Fruit fly (Drosophila melanogaster): ENCODE results near the gene Pyroxd1.
A peak's percentile ranks its signal among the peaks of the same experiment; 100 is the strongest.

Gene Pyroxd1

dm6 chr2L:20082965-20083855 lies 8.0 kb upstream of the Pyroxd1 start (continued):
- peak; percentile 66 for TF ChIP-seq Ets65A (GFP tag)
- TF ChIP-seq CG9797 (GFP tag; optimal IDR thresholded peaks at IDR 0.05), result no peak
- TF ChIP-seq Fer1 (GFP tag; optimal IDR thresholded peaks at IDR 0.05), result no peak
- TF ChIP-seq CG32532 (GFP tag; IDR thresholded peaks at IDR 0.05), result 0 out of 2 replicates have a peak, but pooled peaks have one; percentile 15
- TF ChIP-seq salm (tag; optimal IDR thresholded peaks at IDR 0.05), result no peak
- TF ChIP-seq CG16815 (GFP tag; optimal IDR thresholded peaks at IDR 0.05), result no peak
- TF ChIP-seq CG4730 (GFP tag; IDR thresholded peaks at IDR 0.05), result no peak
- TF ChIP-seq scrt (GFP tag; optimal IDR thresholded peaks at IDR 0.05), result no peak
- peak; percentile 10 for TF ChIP-seq Oli (tag; optimal IDR thresholded peaks at IDR 0.05)
- no peak for TF ChIP-seq CG14965 (GFP tag; optimal IDR thresholded peaks at IDR 0.05; ENCODE audit: borderline replicate concordance)
- TF ChIP-seq CG14050 (GFP tag; IDR thresholded peaks at IDR 0.05), result no peak
- no peak for TF ChIP-seq CG4328 (GFP tag; optimal IDR thresholded peaks at IDR 0.05)
- peak; percentile 40; the same call in 1 of the 3 replicates for TF ChIP-seq CG6175 (GFP tag; IDR thresholded peaks at IDR 0.05)
- TF ChIP-seq CG11085 (GFP tag; IDR thresholded peaks at IDR 0.05), result no peak
- TF ChIP-seq Spps (tag; optimal IDR thresholded peaks at IDR 0.05), result no peak
- no peak for TF ChIP-seq trh (GFP tag; optimal IDR thresholded peaks at IDR 0.05)
- TF ChIP-seq ATbp (GFP tag; optimal IDR thresholded peaks at IDR 0.05), result peak; percentile 8
- no peak for TF ChIP-seq BEAF-32 (GFP tag; optimal IDR thresholded peaks at IDR 0.05)
- TF ChIP-seq ro (GFP tag; IDR thresholded peaks at IDR 0.05), result no peak
- TF ChIP-seq sens-2 (GFP tag; IDR thresholded peaks at IDR 0.05), result no peak
- TF ChIP-seq ranshi (GFP tag; IDR thresholded peaks at IDR 0.05), result 0 out of 2 replicates have a peak, but pooled peaks have one; percentile 8
- TF ChIP-seq CG7786 (GFP tag; optimal IDR thresholded peaks at IDR 0.05), result no peak
- TF ChIP-seq C15 (GFP tag; IDR thresholded peaks at IDR 0.05), result no peak
- no peak for TF ChIP-seq CG42726 (GFP tag; IDR thresholded peaks at IDR 0.05; ENCODE audit: partially characterized antibody)
- no peak for TF ChIP-seq CG14860 (GFP tag; IDR thresholded peaks at IDR 0.05; ENCODE audit: partially characterized antibody)
- no peak for TF ChIP-seq Dp (GFP tag; optimal IDR thresholded peaks at IDR 0.05)
- no peak for TF ChIP-seq Dip3 (GFP tag; optimal IDR thresholded peaks at IDR 0.05)
- no peak for TF ChIP-seq Aef1 (GFP tag; IDR thresholded peaks at IDR 0.05)
- no peak for TF ChIP-seq dimm (GFP tag; IDR thresholded peaks at IDR 0.05)
- no peak for TF ChIP-seq Hand (GFP tag; optimal IDR thresholded peaks at IDR 0.05)
- no peak for TF ChIP-seq CG6272 (GFP tag; IDR thresholded peaks at IDR 0.05)
- TF ChIP-seq Nf-YC (tag; optimal IDR thresholded peaks at IDR 0.05), result no peak
- TF ChIP-seq H15 (GFP tag; IDR thresholded peaks at IDR 0.05), result no peak
- TF ChIP-seq vvl (GFP tag; IDR thresholded peaks at IDR 0.05), result no peak
- no peak for TF ChIP-seq ap (GFP tag; IDR thresholded peaks at IDR 0.05)
- peak; percentile 36 for TF ChIP-seq CG3281 (GFP tag; optimal IDR thresholded peaks at IDR 0.05)
- no peak for TF ChIP-seq Eip74EF (GFP tag; optimal IDR thresholded peaks at IDR 0.05)
- TF ChIP-seq Sox102F (GFP tag; optimal IDR thresholded peaks at IDR 0.05), result peak; percentile 47
- no peak for TF ChIP-seq Ets97D (GFP tag; optimal IDR thresholded peaks at IDR 0.05)
- no peak for TF ChIP-seq Hsf (GFP tag; optimal IDR thresholded peaks at IDR 0.05)
- no peak for TF ChIP-seq Scr (GFP tag; IDR thresholded peaks at IDR 0.05; ENCODE audit: partially characterized antibody)
- TF ChIP-seq CG6765 (GFP tag; optimal IDR thresholded peaks at IDR 0.05), result peak; percentile 18
- peak in 1 of 2 experiments; percentile 90 for TF ChIP-seq Hr78 (GFP tag; optimal IDR thresholded peaks at IDR 0.05)
- TF ChIP-seq croc (GFP tag; conservative IDR thresholded peaks at IDR 0.05), result no peak
- no peak for TF ChIP-seq Mad (GFP tag; optimal IDR thresholded peaks at IDR 0.05)
- TF ChIP-seq CG30020 (tag; optimal IDR thresholded peaks at IDR 0.05), result no peak
- TF ChIP-seq sob (GFP tag; IDR thresholded peaks at IDR 0.05), result peak; percentile 44; the same call in 1 of the 2 replicates
- no peak for TF ChIP-seq nerfin-1 (tag; optimal IDR thresholded peaks at IDR 0.05)
- TF ChIP-seq cwo (GFP tag; optimal IDR thresholded peaks at IDR 0.05), result no peak
